Fruit fly (Drosophila melanogaster): ENCODE results near the gene RpS21.

The RpS21 gene

DNA sequence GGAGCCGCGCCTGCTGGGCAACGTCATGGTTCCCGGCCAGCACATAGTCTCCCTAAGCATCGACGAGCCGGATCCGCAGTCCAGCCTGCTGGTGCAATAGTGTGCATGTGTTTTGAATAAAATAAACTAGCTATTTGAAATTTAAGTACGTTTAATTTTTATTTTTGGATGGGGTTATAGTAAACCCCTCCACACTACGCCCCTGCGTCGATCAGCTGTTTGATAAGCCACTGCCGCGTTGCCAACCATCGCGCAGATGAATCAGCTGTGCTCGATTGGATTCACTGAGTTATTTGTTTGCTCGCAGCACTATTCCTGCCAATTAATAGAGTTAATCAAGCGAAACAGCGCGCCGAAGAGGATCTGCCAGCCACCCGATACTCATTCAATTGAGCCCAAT lies 23.0 kb downstream of the RpS21 start, which contains the start of gene RabGGTb (continued):
- TF ChIP-seq Hmx (GFP tag; optimal IDR thresholded peaks at IDR 0.05) (peak; percentile 13), Hr39 (optimal IDR thresholded peaks at IDR 0.05) (no peak), CG16815 (GFP tag; optimal IDR thresholded peaks at IDR 0.05) (no peak), vvl (GFP tag; IDR thresholded peaks at IDR 0.05) (peak; percentile 82), Dek (tag; optimal IDR thresholded peaks at IDR 0.05) (peak; percentile 39), Hsf (GFP tag; optimal IDR thresholded peaks at IDR 0.05) (peak; percentile 59), CG9215 (GFP tag; IDR thresholded peaks at IDR 0.05) (peak; percentile 64), CG10543 (GFP tag; optimal IDR thresholded peaks at IDR 0.05) (peak; percentile 65), kay (GFP tag; optimal IDR thresholded peaks at IDR 0.05) (peak; percentile 77), bbx (GFP tag; IDR thresholded peaks at IDR 0.05; ENCODE audit: partially characterized antibody) (no peak), Pdp1 (GFP tag; optimal IDR thresholded peaks at IDR 0.05) (peak; percentile 50 to 59), CG15514 (GFP tag; optimal IDR thresholded peaks at IDR 0.05) (no peak), dysf (GFP tag; IDR thresholded peaks at IDR 0.05) (peak; percentile 80), dan (GFP tag; IDR thresholded peaks at IDR 0.05) (no peak), MTF-1 (GFP tag; optimal IDR thresholded peaks at IDR 0.05; ENCODE audit: borderline replicate concordance) (peak; percentile 11), maf-S (GFP tag; optimal IDR thresholded peaks at IDR 0.05) (peak; percentile 25), CG11696 (GFP tag; IDR thresholded peaks at IDR 0.05) (peak; percentile 43; the same call in 1 of the 2 replicates), CG15269 (tag; optimal IDR thresholded peaks at IDR 0.05) (peak; percentile 62), CG9876 (GFP tag; optimal IDR thresholded peaks at IDR 0.05) (no peak), YL-1 (GFP tag; optimal IDR thresholded peaks at IDR 0.05) (no peak), PHDP (tag; optimal IDR thresholded peaks at IDR 0.05) (peak; percentile 49), CG12071 (GFP tag; optimal IDR thresholded peaks at IDR 0.05) (peak; percentile 26), CG7556 (GFP tag; optimal IDR thresholded peaks at IDR 0.05) (peak; percentile 59), chif (GFP tag; optimal IDR thresholded peaks at IDR 0.05) (peak in 1 of 2 experiments; percentile 50), fru (optimal IDR thresholded peaks at IDR 0.05) (no peak), inv (GFP tag; IDR thresholded peaks at IDR 0.05; ENCODE audit: partially characterized antibody) (no peak), dmrt99B (tag; optimal IDR thresholded peaks at IDR 0.05) (peak; percentile 48), CG17612 (GFP tag; IDR thresholded peaks at IDR 0.05) (no peak), CG11723 (GFP tag; optimal IDR thresholded peaks at IDR 0.05) (peak; percentile 24), CG8765 (GFP tag; IDR thresholded peaks at IDR 0.05) (peak; percentile 46), Atf3 (GFP tag; optimal IDR thresholded peaks at IDR 0.05) (peak; percentile 17), Optix (GFP tag; IDR thresholded peaks at IDR 0.05) (peak; percentile 59; the same call in 1 of the 3 replicates), CG33557 (GFP tag; optimal IDR thresholded peaks at IDR 0.05) (no peak), Antp (GFP tag; optimal IDR thresholded peaks at IDR 0.05) (peak; percentile 64), hkb (optimal IDR thresholded peaks at IDR 0.05) (no peak), hkb (GFP tag; IDR thresholded peaks at IDR 0.05) (peak; percentile 68), chinmo (GFP tag; IDR thresholded peaks at IDR 0.05; ENCODE audit: partially characterized antibody) (no peak), Adf1 (GFP tag; IDR thresholded peaks at IDR 0.05) (peak; percentile 54; the same call in 1 of the 2 replicates), CG4328 (GFP tag; optimal IDR thresholded peaks at IDR 0.05) (peak; percentile 33), run (tag; optimal IDR thresholded peaks at IDR 0.05) (no peak), unc-4 (GFP tag; IDR thresholded peaks at IDR 0.05; ENCODE audit: partially characterized antibody) (peak; percentile 48), Sox102F (GFP tag; optimal IDR thresholded peaks at IDR 0.05) (peak; percentile 34), CG17328 (GFP tag; IDR thresholded peaks at IDR 0.05) (peak; percentile 69), CG17912 (GFP tag; optimal IDR thresholded peaks at IDR 0.05) (no peak), grn (GFP tag; optimal IDR thresholded peaks at IDR 0.05) (no peak), CG4282 (GFP tag; optimal IDR thresholded peaks at IDR 0.05) (no peak), CG14441 (GFP tag; IDR thresholded peaks at IDR 0.05) (peak; percentile 79), E2f1 (GFP tag; IDR thresholded peaks at IDR 0.05) (peak; percentile 63), NfI (GFP tag; optimal IDR thresholded peaks at IDR 0.05) (peak; percentile 50), tap (tag; optimal IDR thresholded peaks at IDR 0.05) (peak; percentile 32), CG34422 (GFP tag; IDR thresholded peaks at IDR 0.05) (peak; percentile 85), CG17359 (tag; optimal IDR thresholded peaks at IDR 0.05) (peak; percentile 33)

All from whole organism, embryonic.